Fruit fly (Drosophila melanogaster): ENCODE data around the gene CG7031.
A peak's percentile ranks its signal among the peaks of the same experiment; 100 is the strongest.

The CG7031 gene

dm6 chr3R:22793953-22794352 lies 10.1 kb upstream of the CG7031 start (continued):
- no peak for TF ChIP-seq salm (tag; optimal IDR thresholded peaks at IDR 0.05)
- TF ChIP-seq CG32772 (GFP tag; IDR thresholded peaks at IDR 0.05) = no peak
- no peak for TF ChIP-seq Lpt (GFP tag; optimal IDR thresholded peaks at IDR 0.05)
- no peak for TF ChIP-seq Trl (optimal IDR thresholded peaks at IDR 0.05)
- TF ChIP-seq Trl (GFP tag; optimal IDR thresholded peaks at IDR 0.05) = no peak
- TF ChIP-seq CG3281 (GFP tag; optimal IDR thresholded peaks at IDR 0.05) = no peak
- TF ChIP-seq CG14050 (GFP tag; IDR thresholded peaks at IDR 0.05) = no peak
- no peak for TF ChIP-seq CG9609 (GFP tag; optimal IDR thresholded peaks at IDR 0.05)
- TF ChIP-seq BtbVII (GFP tag; optimal IDR thresholded peaks at IDR 0.05) = no peak
- no peak for TF ChIP-seq sug (tag; optimal IDR thresholded peaks at IDR 0.05)
- TF ChIP-seq onecut (GFP tag; IDR thresholded peaks at IDR 0.05) = no peak
- no peak for TF ChIP-seq wor (GFP tag; IDR thresholded peaks at IDR 0.05)
- no peak for TF ChIP-seq CG4360 (GFP tag; IDR thresholded peaks at IDR 0.05)
- no peak for TF ChIP-seq cwo (GFP tag; optimal IDR thresholded peaks at IDR 0.05)
- no peak for TF ChIP-seq zf30C (GFP tag; optimal IDR thresholded peaks at IDR 0.05)
- no peak for TF ChIP-seq CG9727 (GFP tag; optimal IDR thresholded peaks at IDR 0.05)
- no peak for TF ChIP-seq CG11723 (GFP tag; optimal IDR thresholded peaks at IDR 0.05)
- no peak for TF ChIP-seq Fer3 (tag; optimal IDR thresholded peaks at IDR 0.05)
- no peak for TF ChIP-seq CG2202 (tag; optimal IDR thresholded peaks at IDR 0.05)
- TF ChIP-seq CG1603 (tag; optimal IDR thresholded peaks at IDR 0.05) = no peak
- no peak for TF ChIP-seq CG16863 (GFP tag; optimal IDR thresholded peaks at IDR 0.05)
- TF ChIP-seq CG4328 (GFP tag; optimal IDR thresholded peaks at IDR 0.05) = no peak
- no peak for TF ChIP-seq CG8089 (GFP tag; optimal IDR thresholded peaks at IDR 0.05)
- TF ChIP-seq CG6813 (GFP tag; optimal IDR thresholded peaks at IDR 0.05) = no peak
- TF ChIP-seq HLH3B (GFP tag; IDR thresholded peaks at IDR 0.05) = no peak
- TF ChIP-seq CG3407 (GFP tag; optimal IDR thresholded peaks at IDR 0.05) = no peak
- no peak for TF ChIP-seq H15 (GFP tag; IDR thresholded peaks at IDR 0.05)
- no peak for TF ChIP-seq CG8388 (GFP tag; optimal IDR thresholded peaks at IDR 0.05)
- no peak for TF ChIP-seq gfzf (GFP tag; optimal IDR thresholded peaks at IDR 0.05)
- no peak for TF ChIP-seq sens-2 (GFP tag; IDR thresholded peaks at IDR 0.05)
- no peak for TF ChIP-seq eyg (GFP tag; optimal IDR thresholded peaks at IDR 0.05)
- TF ChIP-seq Mad (GFP tag; optimal IDR thresholded peaks at IDR 0.05) = no peak
- no peak for TF ChIP-seq GATAe (GFP tag; conservative IDR thresholded peaks at IDR 0.05)
- TF ChIP-seq org-1 (GFP tag; optimal IDR thresholded peaks at IDR 0.05) = no peak
- TF ChIP-seq Hr39 (optimal IDR thresholded peaks at IDR 0.05) = no peak
- no peak for TF ChIP-seq rib (GFP tag; IDR thresholded peaks at IDR 0.05)
- no peak for TF ChIP-seq tup (GFP tag; optimal IDR thresholded peaks at IDR 0.05)
- TF ChIP-seq oc (tag; optimal IDR thresholded peaks at IDR 0.05) = no peak
- TF ChIP-seq ase (GFP tag; IDR thresholded peaks at IDR 0.05) = no peak
- no peak for TF ChIP-seq Atf3 (GFP tag; optimal IDR thresholded peaks at IDR 0.05)
- no peak for TF ChIP-seq CG8359 (GFP tag; optimal IDR thresholded peaks at IDR 0.05; ENCODE audit: borderline replicate concordance)
- TF ChIP-seq CG15073 (GFP tag; optimal IDR thresholded peaks at IDR 0.05) = no peak
- TF ChIP-seq CG32767 (GFP tag; IDR thresholded peaks at IDR 0.05) = no peak
- no peak for TF ChIP-seq CG3163 (GFP tag; optimal IDR thresholded peaks at IDR 0.05)
- TF ChIP-seq mam (GFP tag; optimal IDR thresholded peaks at IDR 0.05) = no peak
- TF ChIP-seq CG8478 (optimal IDR thresholded peaks at IDR 0.05) = no peak
- TF ChIP-seq D (optimal IDR thresholded peaks at IDR 0.05) = no peak
- TF ChIP-seq D (GFP tag; optimal IDR thresholded peaks at IDR 0.05) = no peak
- no peak for TF ChIP-seq az2 (GFP tag; optimal IDR thresholded peaks at IDR 0.05)
- peak; percentile 47; the same call in 1 of the 2 replicates for TF ChIP-seq tna (GFP tag; IDR thresholded peaks at IDR 0.05; ENCODE audit: partially characterized antibody)
- TF ChIP-seq Scr (GFP tag; IDR thresholded peaks at IDR 0.05; ENCODE audit: partially characterized antibody) = peak; percentile 53
- no peak for TF ChIP-seq caup (GFP tag; optimal IDR thresholded peaks at IDR 0.05; ENCODE audit: severe bottlenecking)
- no peak for TF ChIP-seq Rx (GFP tag; IDR thresholded peaks at IDR 0.05)
- TF ChIP-seq Opbp (GFP tag; IDR thresholded peaks at IDR 0.05; ENCODE audit: partially characterized antibody) = peak; percentile 81
